Fruit fly (Drosophila melanogaster) whole organism: ENCODE results near the gene wda.

Experiments
- CG8478 ChIP-seq: fragments of >200 bp; optimal IDR thresholded peaks from 2 replicates; lab custom pipeline; 2018; ENCODE audit warnings: inconsistent platforms
- Dll ChIP-seq: fragments of >200 bp; optimal IDR thresholded peaks from 2 replicates; lab custom pipeline; 2017
- EcR ChIP-seq, 2 experiments: fragments of >200 bp; optimal IDR thresholded peaks; 2 replicates each; lab custom pipeline; 2017; ENCODE audit warnings: missing biosample characterization in 2 of 2, missing genetic modification characterization in 2 of 2, missing genetic modification reagents in 2 of 2
- pan ChIP-seq: fragments of >200 bp; optimal IDR thresholded peaks from 2 replicates; lab custom pipeline; 2017
- psq ChIP-seq: fragments of >200 bp; optimal IDR thresholded peaks from 2 replicates; lab custom pipeline; 2017
- usp ChIP-seq: fragments of >200 bp; optimal IDR thresholded peaks from 2 replicates; lab custom pipeline; 2017; ENCODE audit warnings: missing biosample characterization, missing genetic modification characterization, mixed read lengths

Gene wda

DNA sequence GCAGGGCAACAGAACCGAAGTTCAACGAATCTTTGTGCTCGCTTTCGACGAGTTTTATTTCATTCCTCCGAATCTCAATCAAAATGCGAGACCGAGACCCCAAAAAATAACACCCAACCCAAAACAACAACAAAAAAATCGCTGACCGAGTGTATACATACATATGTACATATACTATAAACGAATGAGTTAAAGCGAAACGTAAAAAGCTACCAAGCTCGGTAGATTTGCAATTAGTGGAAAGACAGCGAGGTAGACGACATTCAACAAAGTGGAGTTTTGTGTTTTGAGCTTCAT, 42.5 kb downstream of the wda start:
- TF ChIP-seq CG8478 (lab: Kevin White, UChicago): no peak
- no peak for TF ChIP-seq Dll (lab: Kevin White, UChicago)
- TF ChIP-seq psq (lab: Kevin White, UChicago): no peak
- no peak for TF ChIP-seq usp (GFP tag; lab: Kevin White, UChicago)
- no peak for TF ChIP-seq pan
- TF ChIP-seq EcR (GFP tag; optimal IDR thresholded peaks at IDR 0.05; lab: Kevin White, UChicago): no peak

DNA sequence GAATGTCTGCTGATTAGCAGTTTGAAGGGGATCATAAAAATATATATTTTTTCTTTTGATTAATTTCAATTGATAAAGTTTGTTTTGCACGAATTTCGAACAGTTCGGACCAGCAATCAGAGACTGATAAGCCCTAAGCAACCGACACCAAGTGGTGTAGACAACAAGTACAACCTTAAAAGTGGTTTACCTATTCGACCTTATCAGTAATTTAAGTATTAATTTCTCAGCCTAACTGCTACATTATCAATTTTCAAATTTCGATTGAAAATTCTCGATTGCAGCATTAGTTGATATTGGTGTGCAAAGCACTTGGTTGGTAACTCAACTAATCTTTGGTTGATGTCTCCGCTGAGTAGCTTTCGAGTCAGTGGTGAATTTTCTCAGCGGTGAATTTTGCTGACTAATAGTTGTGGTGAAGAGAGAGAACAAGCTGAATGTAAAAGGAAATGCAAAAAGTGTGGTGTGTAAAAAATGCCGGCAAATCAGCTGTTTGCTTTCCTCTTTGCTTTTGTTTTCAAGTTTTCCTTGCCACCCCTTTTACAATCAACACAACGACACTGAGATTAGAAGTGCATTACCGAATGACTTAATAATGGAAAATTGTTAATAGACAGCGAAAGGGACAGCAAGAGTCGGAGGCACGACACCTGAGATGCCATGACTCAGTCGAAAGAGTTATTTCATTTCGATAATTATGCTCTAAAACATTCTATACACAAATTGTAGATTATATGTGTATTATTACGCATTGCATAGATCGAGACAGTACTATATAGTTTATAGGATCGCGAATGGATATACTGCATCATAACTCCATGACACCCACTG, 43.1 kb downstream of the wda start:
- TF ChIP-seq usp (GFP tag; lab: Kevin White, UChicago) (no peak), Dll (lab: Kevin White, UChicago) (no peak), psq (lab: Kevin White, UChicago) (no peak), EcR (GFP tag; optimal IDR thresholded peaks at IDR 0.05; lab: Kevin White, UChicago) (no peak), pan (no peak), CG8478 (lab: Kevin White, UChicago) (no peak)

DNA sequence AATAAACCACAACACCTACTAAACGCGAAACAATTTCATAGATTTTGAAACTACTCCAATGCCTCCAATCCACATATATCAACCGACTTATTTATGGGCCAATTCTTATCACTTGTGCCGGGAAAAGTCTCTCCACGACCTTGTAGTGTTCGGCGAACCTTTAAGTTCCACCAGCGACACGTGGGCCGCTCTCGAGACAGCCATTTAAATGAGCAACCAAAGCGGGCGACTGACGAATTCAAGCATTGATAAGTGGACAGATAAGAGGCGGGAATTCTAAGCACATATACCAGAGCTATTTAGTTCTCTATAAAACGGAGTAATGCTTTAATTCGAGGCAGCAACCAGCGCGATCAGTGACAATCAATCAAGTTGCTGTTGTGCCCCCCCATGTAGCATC, 45.1 kb downstream of the wda start:
- no peak for TF ChIP-seq CG8478 (lab: Kevin White, UChicago)
- TF ChIP-seq pan: no peak
- no peak for TF ChIP-seq psq (lab: Kevin White, UChicago)
- no peak for TF ChIP-seq Dll (lab: Kevin White, UChicago)

DNA sequence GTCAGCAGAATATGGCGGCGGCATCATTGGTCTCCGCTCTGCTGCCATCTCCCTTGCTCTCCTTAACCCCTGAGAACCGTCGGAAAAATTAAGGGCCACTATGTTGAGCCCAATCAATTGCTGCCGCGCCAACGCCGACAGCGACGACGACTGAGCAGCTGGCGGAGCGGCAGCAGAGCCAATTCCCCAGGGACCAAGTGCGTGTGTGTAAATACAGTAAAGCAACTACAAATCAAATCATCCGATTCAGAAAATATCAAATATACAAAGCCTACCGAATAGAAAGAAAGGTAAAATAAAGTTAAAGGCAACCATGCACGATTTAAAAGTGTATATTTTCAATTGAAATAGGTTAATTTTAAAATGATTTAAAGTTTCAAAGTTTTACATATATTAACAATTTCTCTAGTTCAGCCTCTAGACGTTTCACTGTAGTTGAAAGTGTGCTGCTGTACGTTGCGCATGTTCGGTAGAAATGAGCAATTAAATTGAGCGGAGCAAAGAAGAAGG, 46.1 kb downstream of the wda start:
- TF ChIP-seq EcR (GFP tag; optimal IDR thresholded peaks at IDR 0.05; lab: Kevin White, UChicago) (no peak), pan (no peak)

DNA sequence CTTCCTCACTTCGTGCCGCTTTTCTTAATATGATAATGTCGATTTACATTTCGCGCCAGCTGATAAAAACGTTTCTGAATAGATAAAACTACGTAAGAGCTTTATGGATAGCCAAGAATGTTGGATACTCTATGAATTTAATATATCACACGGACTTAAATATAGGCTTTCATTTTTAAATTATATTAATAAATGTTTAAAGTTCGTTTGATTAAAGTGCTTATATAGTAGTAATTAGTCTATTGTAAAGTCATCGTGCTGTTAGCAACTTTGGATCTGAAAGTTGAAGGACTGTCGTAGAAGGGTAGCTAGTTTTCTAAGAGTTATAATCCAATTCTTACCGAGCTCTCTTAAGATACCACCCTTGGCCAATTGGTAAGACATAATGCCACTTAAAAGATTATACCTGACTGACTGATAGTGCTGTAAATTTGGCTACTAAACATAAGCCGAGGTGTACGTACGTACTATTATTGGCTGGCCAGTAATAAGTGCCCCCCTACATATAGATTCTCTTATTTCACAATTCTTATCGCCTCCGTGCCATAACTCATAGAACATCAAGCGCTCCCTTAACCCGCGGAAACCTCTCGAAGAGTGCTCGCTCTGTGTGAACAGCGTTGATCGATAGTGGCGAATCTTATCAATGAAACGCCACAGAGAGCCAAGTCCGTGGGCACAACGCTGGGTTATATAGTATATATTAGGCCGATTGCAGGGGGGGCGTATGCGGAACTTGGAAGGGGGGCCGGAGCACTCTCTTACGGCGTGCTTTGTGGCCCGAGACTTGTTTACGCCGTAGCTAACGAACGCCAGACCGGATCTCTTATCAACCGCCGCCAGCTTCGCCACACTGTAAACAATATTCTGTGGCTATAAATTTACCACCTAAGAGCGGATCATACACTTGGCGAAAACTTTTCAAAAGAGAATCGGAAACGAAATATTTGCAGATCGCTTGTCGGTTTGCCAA, 47.4 kb downstream of the wda start:
- TF ChIP-seq psq (lab: Kevin White, UChicago): no peak
- TF ChIP-seq usp (GFP tag; lab: Kevin White, UChicago): no peak
- TF ChIP-seq EcR (GFP tag; optimal IDR thresholded peaks at IDR 0.05; lab: Kevin White, UChicago): no peak

DNA sequence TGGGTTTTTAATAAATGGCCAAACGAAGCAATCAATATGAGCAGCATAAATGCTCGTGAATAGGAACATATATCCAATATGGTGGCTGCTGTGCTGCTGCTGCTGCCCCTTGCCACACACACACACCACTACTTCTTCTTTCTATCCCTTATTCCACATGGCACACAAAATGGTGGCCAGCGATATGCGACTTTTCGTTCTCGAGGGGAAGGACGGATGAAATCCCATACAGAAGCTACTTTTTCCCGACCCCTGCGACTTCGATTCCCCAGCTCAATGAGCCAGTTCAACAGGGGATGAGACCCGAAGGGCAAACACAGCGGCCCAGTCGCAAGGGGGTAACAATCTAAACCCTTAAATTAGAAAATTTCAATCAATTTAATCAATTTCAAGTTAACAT, 50.6 kb downstream of the wda start:
- TF ChIP-seq psq (lab: Kevin White, UChicago): no peak
- no peak for TF ChIP-seq CG8478 (lab: Kevin White, UChicago)
- TF ChIP-seq Dll (lab: Kevin White, UChicago): no peak
- no peak for TF ChIP-seq EcR (GFP tag; optimal IDR thresholded peaks at IDR 0.05; lab: Kevin White, UChicago)
- TF ChIP-seq pan: no peak
- TF ChIP-seq usp (GFP tag; lab: Kevin White, UChicago): no peak
